Fruit fly (Drosophila melanogaster) whole organism, embryonic: ENCODE results near the gene PolD2.
A peak's percentile ranks its signal among the peaks of the same experiment; 100 is the strongest.

Source experiments
- Aef1 ChIP-seq: fragments of 200-800 bp; sonication (Bioruptor generic); IDR thresholded peaks from 3 replicates; pipeline ENCODE4 v1.3.6; 2022; ENCODE audit warnings: missing biosample characterization, missing genetic modification characterization
- Atf6 ChIP-seq: fragments of 200-800 bp; sonication (Bioruptor generic); IDR thresholded peaks from 2 replicates; pipeline ENCODE4 v1.3.6; 2022; ENCODE audit warnings: missing biosample characterization, missing genetic modification characterization
- CG10147 ChIP-seq: fragments of 200-800 bp; sonication (Bioruptor generic); optimal IDR thresholded peaks from 2 replicates; lab custom pipeline; 2019; ENCODE audit warnings: missing biosample characterization, mild to moderate bottlenecking, missing genetic modification characterization, moderate library complexity
- CG10431 ChIP-seq: fragments of 200-800 bp; sonication (Bioruptor generic); optimal IDR thresholded peaks from 3 replicates; lab custom pipeline; 2018; ENCODE audit warnings: missing biosample characterization, mild to moderate bottlenecking, missing genetic modification characterization
- CG10979 ChIP-seq: fragments of 200-800 bp; sonication (Bioruptor generic); optimal IDR thresholded peaks from 2 replicates; lab custom pipeline; 2018; ENCODE audit warnings: missing biosample characterization, mild to moderate bottlenecking, missing genetic modification characterization, moderate library complexity
- CG11560 ChIP-seq: fragments of 200-800 bp; sonication (Bioruptor generic); IDR thresholded peaks from 3 replicates; pipeline ENCODE4 v1.3.6; 2022; ENCODE audit warnings: missing biosample characterization, missing genetic modification characterization
- CG11696 ChIP-seq: fragments of 200-800 bp; sonication (Bioruptor generic); IDR thresholded peaks from 2 replicates; pipeline ENCODE4 v1.3.6; 2022; ENCODE audit warnings: missing biosample characterization, missing genetic modification characterization
- CG12236 ChIP-seq: fragments of 200-800 bp; sonication (Bioruptor generic); optimal IDR thresholded peaks from 2 replicates; lab custom pipeline; 2016; ENCODE audit warnings: missing biosample characterization, missing genetic modification characterization
- CG15479 ChIP-seq: fragments of 200-800 bp; sonication (Bioruptor generic); optimal IDR thresholded peaks from 3 replicates; lab custom pipeline; 2019; ENCODE audit warnings: missing biosample characterization, mild to moderate bottlenecking, missing genetic modification characterization, moderate library complexity
- CG17802 ChIP-seq: fragments of 200-800 bp; sonication (Bioruptor generic); optimal IDR thresholded peaks from 2 replicates; lab custom pipeline; 2018; ENCODE audit warnings: missing biosample characterization, mild to moderate bottlenecking, missing genetic modification characterization, moderate library complexity
- CG18011 ChIP-seq: fragments of 200-800 bp; sonication (Bioruptor generic); optimal IDR thresholded peaks from 2 replicates; lab custom pipeline; 2017; ENCODE audit warnings: missing biosample characterization, missing genetic modification characterization, mild to moderate bottlenecking, moderate library complexity, missing genotype
- CG18476 ChIP-seq: fragments of 200-800 bp; sonication (Bioruptor generic); optimal IDR thresholded peaks from 2 replicates; lab custom pipeline; 2016; ENCODE audit warnings: missing biosample characterization, mild to moderate bottlenecking, missing genetic modification characterization
- CG2116 ChIP-seq: fragments of 200-800 bp; sonication (Bioruptor generic); optimal IDR thresholded peaks from 3 replicates; lab custom pipeline; 2018; ENCODE audit warnings: missing biosample characterization, mild to moderate bottlenecking, missing genetic modification characterization
- CG2120 ChIP-seq: fragments of 200-800 bp; sonication (Bioruptor generic); optimal IDR thresholded peaks from 3 replicates; lab custom pipeline; 2016; ENCODE audit warnings: missing biosample characterization, missing genetic modification characterization
- CG34224 ChIP-seq: fragments of 200-800 bp; sonication (Bioruptor generic); IDR thresholded peaks from 3 replicates; pipeline ENCODE4 v1.3.6; 2022; ENCODE audit warnings: missing biosample characterization, missing genetic modification characterization; ENCODE audit not compliant: partially characterized antibody
- CG3995 ChIP-seq: fragments of 200-800 bp; sonication (Bioruptor generic); optimal IDR thresholded peaks from 3 replicates; lab custom pipeline; 2016; ENCODE audit warnings: missing biosample characterization, missing genetic modification characterization
- CG8290 ChIP-seq, 3 experiments: fragments of 200-800 bp; sonication (Bioruptor generic); optimal IDR thresholded peaks; 2 replicates each; lab custom pipeline; 2016 to 2019; ENCODE audit warnings: missing biosample characterization in 3 of 3, missing genetic modification characterization in 3 of 3, mild to moderate bottlenecking in 2 of 3, moderate library complexity in 1 of 3
- CG8478 ChIP-seq: fragments of >200 bp; optimal IDR thresholded peaks from 2 replicates; lab custom pipeline; 2018
- Dll ChIP-seq: fragments of 200-800 bp; sonication (Bioruptor generic); IDR thresholded peaks from 4 replicates; pipeline ENCODE4 v1.3.6; 2022; ENCODE audit warnings: missing biosample characterization, missing genetic modification characterization; ENCODE audit not compliant: partially characterized antibody
- Doc2 ChIP-seq: fragments of 200-800 bp; sonication (Bioruptor generic); IDR thresholded peaks from 2 replicates; pipeline ENCODE4 v1.3.6; 2022; ENCODE audit warnings: missing biosample characterization, missing genetic modification characterization
- E2f2 ChIP-seq: fragments of 200-800 bp; sonication (Bioruptor generic); IDR thresholded peaks from 2 replicates; pipeline ENCODE4 v1.3.6; 2022; ENCODE audit warnings: missing biosample characterization, missing genetic modification characterization
- Gug ChIP-seq: fragments of 200-800 bp; sonication (Bioruptor generic); IDR thresholded peaks from 4 replicates; pipeline ENCODE4 v1.3.6; 2022; ENCODE audit warnings: missing biosample characterization, missing genetic modification characterization
- Kr ChIP-seq: fragments of 200-800 bp; sonication (Bioruptor generic); optimal IDR thresholded peaks from 2 replicates; lab custom pipeline; 2017; ENCODE audit warnings: missing biosample characterization, mild to moderate bottlenecking, missing genetic modification characterization
- MBD-R2 ChIP-seq: fragments of 200-800 bp; sonication (Bioruptor generic); IDR thresholded peaks from 2 replicates; pipeline ENCODE4 v1.3.6; 2022; ENCODE audit warnings: missing biosample characterization, missing genetic modification characterization
- Ravus ChIP-seq: fragments of 200-800 bp; sonication (Bioruptor generic); IDR thresholded peaks from 2 replicates; pipeline ENCODE4 v1.3.6; 2022; ENCODE audit warnings: missing biosample characterization, missing genetic modification characterization
- amos ChIP-seq: fragments of 200-800 bp; sonication (Bioruptor generic); IDR thresholded peaks from 2 replicates; pipeline ENCODE4 v1.3.6; 2022; ENCODE audit warnings: missing biosample characterization, missing genetic modification characterization; ENCODE audit not compliant: partially characterized antibody
- ato ChIP-seq: fragments of 200-800 bp; sonication (Bioruptor generic); IDR thresholded peaks from 2 replicates; pipeline ENCODE4 v1.3.6; 2022; ENCODE audit warnings: missing biosample characterization, missing genetic modification characterization; ENCODE audit not compliant: partially characterized antibody
- az2 ChIP-seq: fragments of 200-800 bp; sonication (Bioruptor generic); optimal IDR thresholded peaks from 3 replicates; lab custom pipeline; 2016; ENCODE audit warnings: missing biosample characterization, missing genetic modification characterization
- br ChIP-seq: fragments of >200 bp; optimal IDR thresholded peaks from 2 replicates; lab custom pipeline; 2017
- corto ChIP-seq: fragments of 200-800 bp; sonication (Bioruptor generic); optimal IDR thresholded peaks from 2 replicates; lab custom pipeline; 2016; ENCODE audit warnings: missing biosample characterization, mild to moderate bottlenecking, missing genetic modification characterization, moderate library complexity
- dan ChIP-seq: fragments of 200-800 bp; sonication (Bioruptor generic); IDR thresholded peaks from 2 replicates; pipeline ENCODE4 v1.3.6; 2022; ENCODE audit warnings: missing biosample characterization, missing genetic modification characterization
- danr ChIP-seq: fragments of 200-800 bp; sonication (Bioruptor generic); IDR thresholded peaks from 2 replicates; pipeline ENCODE4 v1.3.6; 2022; ENCODE audit warnings: missing biosample characterization, missing genetic modification characterization
- ems ChIP-seq: fragments of 200-800 bp; sonication (Bioruptor generic); optimal IDR thresholded peaks from 3 replicates; lab custom pipeline; 2016; ENCODE audit warnings: missing biosample characterization, missing genetic modification characterization
- esg ChIP-seq: fragments of 200-800 bp; sonication (Bioruptor generic); conservative IDR thresholded peaks from 2 replicates; pipeline ENCODE4 v1.3.6; 2022; ENCODE audit warnings: missing biosample characterization, missing genetic modification characterization
- fu2 ChIP-seq: fragments of 200-800 bp; sonication (Bioruptor generic); optimal IDR thresholded peaks from 2 replicates; lab custom pipeline; 2016; ENCODE audit warnings: missing biosample characterization, missing genetic modification characterization
- hbn ChIP-seq: fragments of 200-800 bp; sonication (Bioruptor generic); IDR thresholded peaks from 2 replicates; pipeline ENCODE4 v1.3.6; 2022; ENCODE audit warnings: missing biosample characterization, missing genetic modification characterization; ENCODE audit not compliant: partially characterized antibody
- lab ChIP-seq: fragments of 200-800 bp; sonication (Bioruptor generic); optimal IDR thresholded peaks from 3 replicates; lab custom pipeline; 2017; ENCODE audit warnings: missing biosample characterization, missing genetic modification characterization, mild to moderate bottlenecking, moderate library complexity, missing genetic modification reagents
- luna ChIP-seq: fragments of 200-800 bp; sonication (Bioruptor generic); optimal IDR thresholded peaks from 2 replicates; lab custom pipeline; 2016; ENCODE audit warnings: missing biosample characterization, missing genetic modification characterization
- maf-S ChIP-seq: fragments of 200-800 bp; sonication (Bioruptor generic); optimal IDR thresholded peaks from 2 replicates; lab custom pipeline; 2016; ENCODE audit warnings: missing biosample characterization, missing genetic modification characterization
- mirr ChIP-seq: fragments of 200-800 bp; sonication (Bioruptor generic); optimal IDR thresholded peaks from 3 replicates; lab custom pipeline; 2018; ENCODE audit warnings: missing biosample characterization, mild to moderate bottlenecking, missing genetic modification characterization
- pum ChIP-seq: fragments of 200-800 bp; sonication (Bioruptor generic); optimal IDR thresholded peaks from 2 replicates; lab custom pipeline; 2016; ENCODE audit warnings: missing biosample characterization, missing genetic modification characterization
- scrt ChIP-seq: fragments of 200-800 bp; sonication (Bioruptor generic); optimal IDR thresholded peaks from 2 replicates; lab custom pipeline; 2018; ENCODE audit warnings: missing biosample characterization, mild to moderate bottlenecking, missing genetic modification characterization, moderate library complexity
- slou ChIP-seq: fragments of 200-800 bp; sonication (Bioruptor generic); optimal IDR thresholded peaks from 3 replicates; lab custom pipeline; 2016; ENCODE audit warnings: missing biosample characterization, missing genetic modification characterization
- ssp ChIP-seq: fragments of 200-800 bp; sonication (Bioruptor generic); IDR thresholded peaks from 2 replicates; pipeline ENCODE4 v1.3.6; 2022; ENCODE audit warnings: missing biosample characterization, missing genetic modification characterization
- zen ChIP-seq: fragments of 200-800 bp; sonication (Bioruptor generic); optimal IDR thresholded peaks from 3 replicates; lab custom pipeline; 2018; ENCODE audit warnings: missing biosample characterization, mild to moderate bottlenecking, missing genetic modification characterization, moderate library complexity
- zen2 ChIP-seq: fragments of 200-800 bp; sonication (Bioruptor generic); IDR thresholded peaks from 3 replicates; pipeline ENCODE4 v1.3.6; 2022; ENCODE audit warnings: missing biosample characterization, missing genetic modification characterization; ENCODE audit not compliant: partially characterized antibody
- zf30C ChIP-seq: fragments of 200-800 bp; sonication (Bioruptor generic); optimal IDR thresholded peaks from 3 replicates; lab custom pipeline; 2018; ENCODE audit warnings: missing biosample characterization, mild to moderate bottlenecking, missing genetic modification characterization
- zfh1 ChIP-seq: fragments of 200-800 bp; sonication (Bioruptor generic); IDR thresholded peaks from 3 replicates; pipeline ENCODE4 v1.3.6; 2022; ENCODE audit warnings: missing biosample characterization, missing genetic modification characterization
- zfh2 ChIP-seq: fragments of 200-800 bp; sonication (Bioruptor generic); optimal IDR thresholded peaks from 2 replicates; lab custom pipeline; 2016; ENCODE audit warnings: missing biosample characterization, missing genetic modification characterization

PolD2 gene

dm6 chr3L:1771658-1772057 lies 3.8 kb upstream of the PolD2 start, which contains the start of gene Dhc62B:
Gene Dhc62B, minus strand, starts transcription at chr3L:1771758.
- TF ChIP-seq slou (GFP tag; lab: Kevin White, UChicago) = no peak
- no peak for TF ChIP-seq Kr (GFP tag; lab: Kevin White, UChicago)
- TF ChIP-seq danr (GFP tag; lab: Robert Waterston, UW) = no peak
- TF ChIP-seq CG10147 (GFP tag; lab: Kevin White, UChicago) = no peak
- no peak for TF ChIP-seq Dll (GFP tag; lab: Robert Waterston, UW)
- TF ChIP-seq Atf6 (GFP tag; lab: Robert Waterston, UW) = no peak
- no peak for TF ChIP-seq CG8478 (lab: Kevin White, UChicago)
- no peak for TF ChIP-seq CG2120 (GFP tag; lab: Kevin White, UChicago)
- no peak for TF ChIP-seq pum (GFP tag; lab: Kevin White, UChicago)
- no peak for TF ChIP-seq esg (GFP tag; lab: Robert Waterston, UW)
- TF ChIP-seq zfh1 = no peak
- TF ChIP-seq Doc2 = no peak
- TF ChIP-seq E2f2 (GFP tag; lab: Robert Waterston, UW) = no peak
- TF ChIP-seq corto (GFP tag; lab: Kevin White, UChicago) = no peak
- TF ChIP-seq CG11696 (GFP tag; lab: Robert Waterston, UW) = no peak
- no peak for TF ChIP-seq zen2
- no peak for TF ChIP-seq ssp (GFP tag; lab: Robert Waterston, UW)

- TF ChIP-seq zfh2 (GFP tag; lab: Kevin White, UChicago) (no peak), zen (peak; percentile 72), CG15479 (GFP tag; lab: Kevin White, UChicago) (peak; percentile 84)
Measured at dm6 chr3L:1772593-1772992, 2.8 kb upstream of the PolD2 start.

- no peak for TF ChIP-seq zf30C (GFP tag; lab: Kevin White, UChicago)
- no peak for TF ChIP-seq CG11560
- TF ChIP-seq CG2116 (GFP tag; lab: Kevin White, UChicago) = peak; percentile 26
- peak; percentile 40; the same call in 1 of the 2 replicates for TF ChIP-seq amos (GFP tag; lab: Robert Waterston, UW)
- no peak for TF ChIP-seq CG8290 (GFP tag; optimal IDR thresholded peaks at IDR 0.05; lab: Kevin White, UChicago)
- TF ChIP-seq CG8290 (tag; optimal IDR thresholded peaks at IDR 0.05; lab: Kevin White, UChicago) = no peak
- no peak for TF ChIP-seq Gug (GFP tag; lab: Robert Waterston, UW)
- TF ChIP-seq CG3995 (GFP tag; lab: Kevin White, UChicago) = no peak
- no peak for TF ChIP-seq luna (GFP tag; lab: Kevin White, UChicago)
- no peak for TF ChIP-seq mirr (GFP tag; lab: Kevin White, UChicago)
- TF ChIP-seq CG18476 (GFP tag; lab: Kevin White, UChicago) = no peak
- no peak for TF ChIP-seq CG17802
- TF ChIP-seq MBD-R2 = peak; percentile 86
- no peak for TF ChIP-seq CG10979 (tag; lab: Kevin White, UChicago)
- TF ChIP-seq ems = no peak
- no peak for TF ChIP-seq CG18011
- TF ChIP-seq Ravus (GFP tag; lab: Robert Waterston, UW) = no peak
- TF ChIP-seq CG10431 = no peak
- TF ChIP-seq maf-S (GFP tag; lab: Kevin White, UChicago) = no peak
- no peak for TF ChIP-seq fu2 (GFP tag; lab: Kevin White, UChicago)
- peak; percentile 29; the same call in 1 of the 2 replicates for TF ChIP-seq E2f2 (GFP tag; lab: Robert Waterston, UW)
- no peak for TF ChIP-seq lab (GFP tag; lab: Kevin White, UChicago)
- TF ChIP-seq az2 (GFP tag; lab: Kevin White, UChicago) = no peak
- peak; percentile 28; the same call in 1 of the 2 replicates for TF ChIP-seq hbn (GFP tag; lab: Robert Waterston, UW)
- peak; percentile 38; the same call in 2 of the 3 replicates for TF ChIP-seq CG34224 (GFP tag; lab: Robert Waterston, UW)
- TF ChIP-seq Aef1 (GFP tag; lab: Robert Waterston, UW) = no peak
- TF ChIP-seq dan = no peak
- peak; percentile 32; the same call in 1 of the 2 replicates for TF ChIP-seq ato
- TF ChIP-seq scrt (GFP tag; lab: Kevin White, UChicago) = no peak
- no peak for TF ChIP-seq CG12236
- no peak for TF ChIP-seq br (lab: Kevin White, UChicago)
Measured at dm6 chr3L:1777249-1777648, 1.8 kb downstream of the PolD2 start, which contains the start of the genes CG2021 and mRpL46. Gene CG2021, minus strand, starts transcription at chr3L:1777411. Gene mRpL46, plus strand, starts transcription at chr3L:1777439.
